Worm (Caenorhabditis elegans): ENCODE data around the gene bmy-1.

Gene bmy-1

DNA sequence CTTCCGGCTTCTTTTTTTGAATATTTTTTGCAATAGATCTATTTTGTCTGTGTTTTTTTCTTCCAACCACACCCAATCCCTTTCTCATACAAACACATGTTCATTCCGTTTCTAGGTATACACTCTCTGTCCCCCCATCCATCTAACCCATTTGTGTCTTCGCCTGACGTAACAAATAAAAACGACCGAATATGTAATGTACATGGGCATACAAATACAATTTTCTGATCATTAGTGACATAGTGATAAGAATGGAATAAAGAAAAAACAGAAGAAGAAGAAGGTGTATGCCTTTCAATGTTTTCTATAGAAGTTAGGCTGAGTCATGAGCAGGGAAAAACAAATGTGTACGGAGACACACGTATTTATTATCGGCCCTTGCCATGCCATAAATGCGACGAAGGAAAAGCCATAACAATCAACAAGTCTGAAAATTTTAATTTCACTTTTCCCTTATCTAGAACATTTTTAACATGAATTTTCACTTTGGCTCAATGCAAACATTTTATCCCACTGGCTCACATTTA lies 24.7 kb upstream of the bmy-1 start:
- no peak for TF ChIP-seq tag-97 (GFP tag; IDR thresholded peaks at IDR 0.05)
- TF ChIP-seq hlh-11 (tag; optimal IDR thresholded peaks at IDR 0.05) = peak; percentile 21
- peak; percentile 44 for TF ChIP-seq aha-1 (tag)
- TF ChIP-seq cey-2 (tag; optimal IDR thresholded peaks at IDR 0.05; ENCODE audit: borderline replicate concordance, insufficient read depth) = peak; percentile 6
- no peak for TF ChIP-seq vab-7 (GFP tag; IDR thresholded peaks at IDR 0.05)
- peak in 1 of 2 experiments; percentile 34 for TF ChIP-seq lsy-2 (tag; optimal IDR thresholded peaks at IDR 0.05)
- TF ChIP-seq T26A8.4 (GFP tag; IDR thresholded peaks at IDR 0.05) = no peak; the same call in 1 of the 2 replicates
- TF ChIP-seq mdt-29 (GFP tag; IDR thresholded peaks at IDR 0.05) = no peak
- TF ChIP-seq mxl-3 (GFP tag; optimal IDR thresholded peaks at IDR 0.05) = no peak
- no peak for TF ChIP-seq F37D6.2 (tag; optimal IDR thresholded peaks at IDR 0.05)
- no peak for TF ChIP-seq set-16 (GFP tag; IDR thresholded peaks at IDR 0.05)
- TF ChIP-seq daf-16 (GFP tag; optimal IDR thresholded peaks at IDR 0.05) = no peak
- peak; percentile 78 for TF ChIP-seq daf-16 (tag; optimal IDR thresholded peaks at IDR 0.05)
- no peak for TF ChIP-seq jun-1 (tag; optimal IDR thresholded peaks at IDR 0.05)
- TF ChIP-seq fos-1 (tag; optimal IDR thresholded peaks at IDR 0.05) = no peak
- no peak for TF ChIP-seq gei-8 (GFP tag; optimal IDR thresholded peaks at IDR 0.05)
- TF ChIP-seq nhr-41 (GFP tag; IDR thresholded peaks at IDR 0.05) = no peak
- TF ChIP-seq zag-1 (tag; optimal IDR thresholded peaks at IDR 0.05) = no peak
- TF ChIP-seq rbr-2 (tag; optimal IDR thresholded peaks at IDR 0.05) = peak; percentile 31
- TF ChIP-seq R02D3.7 (tag; optimal IDR thresholded peaks at IDR 0.05) = no peak
- no peak for TF ChIP-seq nhr-10 (tag; optimal IDR thresholded peaks at IDR 0.05)
- no peak for TF ChIP-seq mdl-1 (tag; optimal IDR thresholded peaks at IDR 0.05)
- TF ChIP-seq ZK337.2 (GFP tag; IDR thresholded peaks at IDR 0.05) = no peak
- no peak for TF ChIP-seq zip-2 (tag; optimal IDR thresholded peaks at IDR 0.05)
- no peak for TF ChIP-seq ceh-44 (GFP tag; IDR thresholded peaks at IDR 0.05)
- TF ChIP-seq ama-1 (optimal IDR thresholded peaks at IDR 0.05) = no peak
- no peak for TF ChIP-seq lin-39 (tag; optimal IDR thresholded peaks at IDR 0.05)
- peak; percentile 30 for TF ChIP-seq pqm-1 (tag; optimal IDR thresholded peaks at IDR 0.05)
- TF ChIP-seq dmd-8 (GFP tag; IDR thresholded peaks at IDR 0.05) = no peak
- no peak for TF ChIP-seq tra-1 (GFP tag; IDR thresholded peaks at IDR 0.05)
- no peak for TF ChIP-seq unc-62 (GFP tag; optimal IDR thresholded peaks at IDR 0.05 in 1 of 2)
- TF ChIP-seq unc-62 (tag; optimal IDR thresholded peaks at IDR 0.05) = no peak
- TF ChIP-seq daf-8 (GFP tag; IDR thresholded peaks at IDR 0.05) = no peak
- no peak for TF ChIP-seq spr-1 (tag; optimal IDR thresholded peaks at IDR 0.05)
- no peak; the same call in 1 of the 2 replicates for TF ChIP-seq lin-38 (GFP tag; IDR thresholded peaks at IDR 0.05)
- TF ChIP-seq T20F7.1 (GFP tag; optimal IDR thresholded peaks at IDR 0.05) = peak; percentile 27
- peak; percentile 32 for TF ChIP-seq dve-1 (tag; optimal IDR thresholded peaks at IDR 0.05; ENCODE audit: insufficient read depth)
- no peak for TF ChIP-seq php-3 (GFP tag; IDR thresholded peaks at IDR 0.05)
- no peak for TF ChIP-seq nhr-42 (GFP tag; IDR thresholded peaks at IDR 0.05)
- TF ChIP-seq nhr-77 (tag; optimal IDR thresholded peaks at IDR 0.05) = no peak
- TF ChIP-seq unc-130 (GFP tag; optimal IDR thresholded peaks at IDR 0.05) = no peak
- TF ChIP-seq lin-29 (GFP tag; IDR thresholded peaks at IDR 0.05) = no peak
- TF ChIP-seq dpl-1 (GFP tag; optimal IDR thresholded peaks at IDR 0.05) = no peak
- TF ChIP-seq aly-2 (tag; optimal IDR thresholded peaks at IDR 0.05) = no peak
- TF ChIP-seq saeg-2 (GFP tag; IDR thresholded peaks at IDR 0.05) = no peak
- no peak for TF ChIP-seq lir-3 (tag; optimal IDR thresholded peaks at IDR 0.05)
- TF ChIP-seq daf-12 (tag; optimal IDR thresholded peaks at IDR 0.05) = no peak
- TF ChIP-seq spr-3 (GFP tag; optimal IDR thresholded peaks at IDR 0.05) = no peak
- TF ChIP-seq F10B5.3 (tag; optimal IDR thresholded peaks at IDR 0.05) = no peak
- TF ChIP-seq egl-43 (GFP tag; IDR thresholded peaks at IDR 0.05) = no peak
- TF ChIP-seq egl-27 (tag; optimal IDR thresholded peaks at IDR 0.05) = no peak
- no peak for TF ChIP-seq sdz-12 (GFP tag; optimal IDR thresholded peaks at IDR 0.05)
- peak; percentile 11 for TF ChIP-seq nhr-28 (tag; optimal IDR thresholded peaks at IDR 0.05)

Data from whole organism, L4 larva.